Worm (Caenorhabditis elegans) whole organism, young adult: Measurements from ENCODE around the gene fbxa-1.
"Not testable (repeated sequence)": the region's sequence is repeated elsewhere in the genome, so short reads cannot be mapped to it uniquely, and the experiment has no call there.

Experiments used
- T26A5.8 ChIP-seq: sonication (generic microtip); optimal IDR thresholded peaks from 2 replicates; lab custom pipeline; 2016; ENCODE audit warnings: missing genetic modification characterization, missing compliant biosample characterization
- akir-1 ChIP-seq: fragments of 200-800 bp; sonication (Bioruptor generic); optimal IDR thresholded peaks from 2 replicates; lab custom pipeline; 2018; ENCODE audit warnings: mild to moderate bottlenecking, missing genetic modification characterization, moderate library complexity, missing compliant biosample characterization
- efl-1 ChIP-seq: fragments of 150-350 bp; optimal IDR thresholded peaks from 2 replicates; lab custom pipeline; 2014; ENCODE audit warnings: missing biosample characterization, missing genetic modification reagents, missing genetic modification characterization
- egl-44 ChIP-seq: fragments of 200-800 bp; sonication (Bioruptor generic); IDR thresholded peaks from 2 replicates; pipeline ENCODE4 v1.3.6; 2022; ENCODE audit warnings: missing genetic modification reagents, missing genetic modification characterization, missing compliant biosample characterization
- gei-17 ChIP-seq: fragments of 200-800 bp; sonication (Bioruptor generic); optimal IDR thresholded peaks from 2 replicates; lab custom pipeline; 2018; ENCODE audit warnings: mild to moderate bottlenecking, missing genetic modification characterization, missing compliant biosample characterization
- mxl-1 ChIP-seq: sonication (generic microtip); optimal IDR thresholded peaks from 2 replicates; lab custom pipeline; 2016; ENCODE audit warnings: missing genetic modification characterization, missing compliant biosample characterization
- nfya-1 ChIP-seq: sonication (generic microtip); optimal IDR thresholded peaks from 2 replicates; lab custom pipeline; 2017; ENCODE audit warnings: antibody characterized with exemption, missing compliant biosample characterization, missing genetic modification characterization, borderline replicate concordance; ENCODE audit not compliant: insufficient read depth
- rpc-1 ChIP-seq, 2 experiments: fragments of 150-350 bp in 1 of 2; sonication (generic microtip) in 1 of 2; optimal IDR thresholded peaks; 2 replicates each; lab custom pipeline; 2014 to 2018; ENCODE audit warnings: missing biosample characterization in 1 of 2, missing genetic modification characterization in 1 of 2, missing genetic modification reagents in 1 of 2, missing genotype in 1 of 2

DNA sequence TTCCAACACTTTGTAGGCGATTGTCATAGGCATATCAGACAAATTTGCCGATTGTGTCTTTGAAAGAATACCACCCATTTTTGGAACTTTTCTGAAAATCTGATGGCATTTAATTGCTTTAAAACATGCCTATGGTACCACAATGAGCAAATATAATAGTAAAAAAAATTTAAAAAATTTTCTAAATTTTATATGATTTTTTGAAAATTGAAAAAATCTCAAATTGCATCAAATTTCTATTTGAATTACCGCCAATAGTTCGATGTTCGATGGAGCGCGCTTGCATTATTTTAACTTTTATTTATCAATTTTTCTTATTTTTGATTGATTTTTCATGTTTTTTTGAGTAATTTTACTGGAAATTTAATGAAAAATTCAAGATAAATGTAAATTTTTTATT, 46.6 kb downstream of the fbxa-1 start, which contains the start of gene fbxa-42:
- TF ChIP-seq rpc-1 (optimal IDR thresholded peaks at IDR 0.05; lab: Kevin White, UChicago); rpc-1 (tag; optimal IDR thresholded peaks at IDR 0.05; lab: Kevin White, UChicago); gei-17 (GFP tag; lab: Kevin White, UChicago); T26A5.8; akir-1; mxl-1 (tag; lab: Kevin White, UChicago); efl-1 (GFP tag; lab: Kevin White, UChicago); egl-44 (GFP tag; lab: Robert Waterston, UW); nfya-1 (tag; lab: Kevin White, UChicago): not testable (repeated sequence)
